Worm (Caenorhabditis elegans): ENCODE data around the gene nhr-227.

- TF ChIP-seq T22C8.4 (GFP tag; IDR thresholded peaks at IDR 0.05) (no peak), ztf-23 (GFP tag; IDR thresholded peaks at IDR 0.05) (no peak), klf-2 (GFP tag; conservative IDR thresholded peaks at IDR 0.05) (no peak), tab-1 (GFP tag; IDR thresholded peaks at IDR 0.05) (no peak)
Measured at ce11 chrV:2266958-2267357, 18.3 kb upstream of the nhr-227 start, which contains the start of gene nhr-275.

Measured in whole organism, midembryonic.